Worm (Caenorhabditis elegans) whole organism, mixed stage, embryonic: ENCODE data around the gene lgx-1.

Source experiments
- cnd-1 ChIP-seq: fragments of 200-800 bp; sonication (Bioruptor generic); optimal IDR thresholded peaks from 2 replicates; lab custom pipeline; 2018; ENCODE audit warnings: mild to moderate bottlenecking, missing genetic modification characterization, missing compliant biosample characterization
- elt-3 ChIP-seq: fragments of 150-350 bp; optimal IDR thresholded peaks from 2 replicates; lab custom pipeline; 2014; ENCODE audit warnings: missing biosample characterization, missing genetic modification characterization
- flh-1 ChIP-seq: fragments of 200-800 bp; sonication (Bioruptor generic); optimal IDR thresholded peaks from 2 replicates; lab custom pipeline; 2018; ENCODE audit warnings: mild to moderate bottlenecking, missing genetic modification characterization, moderate library complexity, missing compliant biosample characterization
- mab-5 ChIP-seq: fragments of 150-350 bp; optimal IDR thresholded peaks from 2 replicates; lab custom pipeline; 2014; ENCODE audit warnings: missing biosample characterization, missing genetic modification characterization
- mep-1 ChIP-seq: fragments of 150-350 bp; optimal IDR thresholded peaks from 2 replicates; lab custom pipeline; 2017; ENCODE audit warnings: missing biosample characterization, missing genetic modification reagents, missing genetic modification characterization, inconsistent platforms
- nhr-237 ChIP-seq: fragments of 150-350 bp; optimal IDR thresholded peaks from 2 replicates; lab custom pipeline; 2014; ENCODE audit warnings: missing biosample characterization, missing genetic modification characterization
- sem-2 ChIP-seq: fragments of 200-800 bp; sonication (Bioruptor generic); optimal IDR thresholded peaks from 2 replicates; lab custom pipeline; 2018; ENCODE audit warnings: mild to moderate bottlenecking, missing genetic modification characterization, missing compliant biosample characterization

DNA sequence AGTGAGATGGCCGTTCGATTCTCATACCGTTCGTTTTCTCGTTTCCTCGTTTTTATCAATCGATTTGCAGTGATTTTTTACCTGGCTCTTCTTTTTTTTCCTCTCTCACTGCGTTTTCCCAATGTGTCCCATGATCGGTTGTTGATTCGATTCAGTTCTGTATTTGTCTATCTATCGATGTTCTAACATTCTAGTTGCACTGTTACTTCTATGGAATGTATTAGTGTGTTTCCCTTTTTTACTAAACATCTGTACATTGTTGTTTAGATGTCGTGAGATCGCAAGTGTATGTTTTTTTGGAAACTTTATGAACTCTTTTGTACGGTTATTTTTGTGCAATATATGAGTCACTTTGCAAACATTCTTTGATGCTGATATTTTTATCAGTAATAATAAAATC lies 60.7 kb downstream of the lgx-1 start:
- TF ChIP-seq cnd-1 (tag; lab: Kevin White, UChicago) (no peak), nhr-237 (no peak), mep-1 (tag; lab: Kevin White, UChicago) (no peak), elt-3 (tag; lab: Kevin White, UChicago) (no peak), mab-5 (tag; lab: Kevin White, UChicago) (no peak), sem-2 (GFP tag; lab: Kevin White, UChicago) (no peak), flh-1 (no peak)
